Worm (Caenorhabditis elegans) whole organism, young adult: ENCODE data around the gene ZK1251.3.

Experiments
- B0035.1 ChIP-seq: sonication (generic microtip); optimal IDR thresholded peaks from 2 replicates; lab custom pipeline; 2016; ENCODE audit warnings: missing genetic modification characterization, mild to moderate bottlenecking, missing compliant biosample characterization, missing genotype, missing genetic modification reagents
- C06A6.2 ChIP-seq: fragments of 200-800 bp; sonication (Bioruptor generic); conservative IDR thresholded peaks from 2 replicates; pipeline ENCODE4 v1.3.6; 2022; ENCODE audit warnings: missing genetic modification characterization, missing compliant biosample characterization
- F10E7.11 ChIP-seq: sonication (generic microtip); optimal IDR thresholded peaks from 2 replicates; lab custom pipeline; 2017; ENCODE audit warnings: mild to moderate bottlenecking, missing genetic modification characterization, moderate library complexity, missing compliant biosample characterization
- F22D6.2 ChIP-seq: sonication (generic microtip); optimal IDR thresholded peaks from 2 replicates; lab custom pipeline; 2016; ENCODE audit warnings: mild to moderate bottlenecking, missing genetic modification characterization, missing compliant biosample characterization
- F23B12.7 ChIP-seq: sonication (generic microtip); optimal IDR thresholded peaks from 2 replicates; lab custom pipeline; 2017; ENCODE audit warnings: missing genetic modification characterization, mild to moderate bottlenecking, missing compliant biosample characterization, antibody characterized with exemption, moderate library complexity; ENCODE audit not compliant: insufficient read depth
- F39B2.1 ChIP-seq: fragments of 200-800 bp; sonication (Bioruptor generic); IDR thresholded peaks from 2 replicates; pipeline ENCODE4 v1.3.6; 2022; ENCODE audit warnings: missing genetic modification reagents, missing genetic modification characterization, missing compliant biosample characterization
- F49E8.2 ChIP-seq: sonication (generic microtip); optimal IDR thresholded peaks from 3 replicates; lab custom pipeline; 2017; ENCODE audit warnings: missing genetic modification characterization, mild to moderate bottlenecking, missing compliant biosample characterization, antibody characterized with exemption, moderate library complexity; ENCODE audit not compliant: insufficient read depth
- F57A8.1 ChIP-seq: fragments of 200-800 bp; sonication (Bioruptor generic); optimal IDR thresholded peaks from 2 replicates; lab custom pipeline; 2018; ENCODE audit warnings: mild to moderate bottlenecking, missing genetic modification characterization, moderate library complexity, missing compliant biosample characterization
- K12H6.12 ChIP-seq: fragments of 200-800 bp; sonication (Bioruptor generic); optimal IDR thresholded peaks from 2 replicates; lab custom pipeline; 2018; ENCODE audit warnings: mild to moderate bottlenecking, missing genetic modification characterization, missing compliant biosample characterization
- T07F8.4 ChIP-seq: sonication (generic microtip); optimal IDR thresholded peaks from 2 replicates; lab custom pipeline; 2016; ENCODE audit warnings: mild to moderate bottlenecking, missing genetic modification characterization, moderate library complexity, missing compliant biosample characterization
- T26A5.8 ChIP-seq: sonication (generic microtip); optimal IDR thresholded peaks from 2 replicates; lab custom pipeline; 2016; ENCODE audit warnings: missing genetic modification characterization, missing compliant biosample characterization
- Y56A3A.18 ChIP-seq: fragments of 200-800 bp; sonication (Bioruptor generic); IDR thresholded peaks from 2 replicates; pipeline ENCODE4 v1.3.6; 2022; ENCODE audit warnings: missing genetic modification reagents, missing genetic modification characterization, missing compliant biosample characterization
- akir-1 ChIP-seq: fragments of 200-800 bp; sonication (Bioruptor generic); optimal IDR thresholded peaks from 2 replicates; lab custom pipeline; 2018; ENCODE audit warnings: mild to moderate bottlenecking, missing genetic modification characterization, moderate library complexity, missing compliant biosample characterization
- aptf-2 ChIP-seq: fragments of 200-800 bp; sonication (Bioruptor generic); conservative IDR thresholded peaks from 2 replicates; pipeline ENCODE4 v1.3.6; 2022; ENCODE audit warnings: missing genetic modification reagents, missing genetic modification characterization, missing compliant biosample characterization
- cebp-1 ChIP-seq, 2 experiments: fragments of 200-800 bp in 1 of 2; sonication (Bioruptor generic) in 1 of 2; sonication (generic microtip) in 1 of 2; IDR thresholded peaks in 1 of 2; optimal IDR thresholded peaks in 1 of 2; 2 replicates each; pipeline versions ENCODE4 v1.3.6 to Lab custom; 2017 to 2022; ENCODE audit warnings: missing compliant biosample characterization in 2 of 2, missing genetic modification characterization in 2 of 2, mild to moderate bottlenecking in 1 of 2, missing genetic modification reagents in 1 of 2, moderate library complexity in 1 of 2
- ceh-40 ChIP-seq: fragments of 200-800 bp; sonication (Bioruptor generic); IDR thresholded peaks from 2 replicates; pipeline ENCODE4 v1.3.6; 2022; ENCODE audit warnings: missing genetic modification characterization, missing compliant biosample characterization
- chd-7 ChIP-seq: sonication (generic microtip); optimal IDR thresholded peaks from 2 replicates; lab custom pipeline; 2016; ENCODE audit warnings: mild to moderate bottlenecking, missing genetic modification characterization, moderate library complexity, missing compliant biosample characterization
- die-1 ChIP-seq: sonication (generic microtip); optimal IDR thresholded peaks from 2 replicates; lab custom pipeline; 2016; ENCODE audit warnings: missing genotype, mild to moderate bottlenecking, missing genetic modification characterization, missing compliant biosample characterization
- hlh-12 ChIP-seq: sonication (generic microtip); optimal IDR thresholded peaks from 2 replicates; lab custom pipeline; 2016; ENCODE audit warnings: missing genetic modification characterization, missing compliant biosample characterization
- hmg-1.2 ChIP-seq: fragments of 200-800 bp; sonication (Bioruptor generic); IDR thresholded peaks from 2 replicates; pipeline ENCODE4 v1.3.6; 2022; ENCODE audit warnings: missing genetic modification reagents, missing genetic modification characterization, missing compliant biosample characterization
- let-607 ChIP-seq, 2 experiments: fragments of 200-800 bp in 1 of 2; sonication (Bioruptor generic) in 1 of 2; sonication (generic microtip) in 1 of 2; optimal IDR thresholded peaks; 2 replicates each; lab custom pipeline; 2016 to 2018; ENCODE audit warnings: mild to moderate bottlenecking in 2 of 2, missing compliant biosample characterization in 2 of 2, missing genetic modification characterization in 2 of 2, moderate library complexity in 2 of 2, missing genotype in 1 of 2
- lin-54 ChIP-seq: fragments of 200-800 bp; sonication (Bioruptor generic); optimal IDR thresholded peaks from 2 replicates; lab custom pipeline; 2018; ENCODE audit warnings: mild to moderate bottlenecking, missing genetic modification characterization, missing compliant biosample characterization
- lsl-1 ChIP-seq: fragments of 200-800 bp; sonication (Bioruptor generic); optimal IDR thresholded peaks from 2 replicates; lab custom pipeline; 2018; ENCODE audit warnings: mild to moderate bottlenecking, missing genetic modification characterization, moderate library complexity, missing compliant biosample characterization
- madf-10 ChIP-seq: sonication (generic microtip); optimal IDR thresholded peaks from 2 replicates; lab custom pipeline; 2016; ENCODE audit warnings: mild to moderate bottlenecking, missing genetic modification characterization, missing compliant biosample characterization
- madf-8 ChIP-seq: fragments of 200-800 bp; sonication (Bioruptor generic); conservative IDR thresholded peaks from 2 replicates; pipeline ENCODE4 v1.3.6; 2022; ENCODE audit warnings: missing genetic modification reagents, missing genetic modification characterization, missing compliant biosample characterization
- mcd-1 ChIP-seq: fragments of 200-800 bp; sonication (Bioruptor generic); IDR thresholded peaks from 2 replicates; pipeline ENCODE4 v1.3.6; 2022; ENCODE audit warnings: missing genetic modification reagents, missing genetic modification characterization, missing compliant biosample characterization
- nfya-1 ChIP-seq: sonication (generic microtip); optimal IDR thresholded peaks from 2 replicates; lab custom pipeline; 2017; ENCODE audit warnings: antibody characterized with exemption, missing compliant biosample characterization, missing genetic modification characterization, borderline replicate concordance; ENCODE audit not compliant: insufficient read depth
- nfyb-1 ChIP-seq: fragments of 200-800 bp; sonication (Bioruptor generic); IDR thresholded peaks from 2 replicates; pipeline ENCODE4 v1.3.6; 2022; ENCODE audit warnings: missing genetic modification reagents, missing genetic modification characterization, missing compliant biosample characterization
- nhr-120 ChIP-seq: fragments of 200-800 bp; sonication (Bioruptor generic); IDR thresholded peaks from 2 replicates; pipeline ENCODE4 v1.3.6; 2022; ENCODE audit warnings: missing genetic modification characterization, missing compliant biosample characterization
- nhr-179 ChIP-seq: sonication (generic microtip); optimal IDR thresholded peaks from 2 replicates; lab custom pipeline; 2016; ENCODE audit warnings: mild to moderate bottlenecking, missing genetic modification characterization, missing compliant biosample characterization
- nhr-27 ChIP-seq: fragments of 200-800 bp; sonication (Bioruptor generic); optimal IDR thresholded peaks from 2 replicates; lab custom pipeline; 2018; ENCODE audit warnings: mild to moderate bottlenecking, missing genetic modification characterization, moderate library complexity, missing compliant biosample characterization
- nhr-80 ChIP-seq: sonication (generic microtip); optimal IDR thresholded peaks from 2 replicates; lab custom pipeline; 2016; ENCODE audit warnings: missing genetic modification characterization, missing compliant biosample characterization
- rcor-1 ChIP-seq: fragments of 200-800 bp; sonication (Bioruptor generic); IDR thresholded peaks from 2 replicates; pipeline ENCODE4 v1.3.6; 2022; ENCODE audit warnings: missing genetic modification reagents, missing genetic modification characterization, missing compliant biosample characterization
- rec-8 ChIP-seq, 2 experiments: sonication (generic microtip); optimal IDR thresholded peaks; 2 replicates each; lab custom pipeline; 2016; ENCODE audit warnings: mild to moderate bottlenecking in 2 of 2, missing genetic modification characterization in 2 of 2, missing genetic modification reagents in 2 of 2, missing genotype in 2 of 2, missing biosample characterization in 1 of 2, missing compliant biosample characterization in 1 of 2, moderate library complexity in 1 of 2
- rpc-1 ChIP-seq, 2 experiments: fragments of 150-350 bp in 1 of 2; sonication (generic microtip) in 1 of 2; optimal IDR thresholded peaks; 2 replicates each; lab custom pipeline; 2014 to 2018; ENCODE audit warnings: missing biosample characterization in 1 of 2, missing genetic modification characterization in 1 of 2, missing genetic modification reagents in 1 of 2, missing genotype in 1 of 2
- sdz-38 ChIP-seq: sonication (generic microtip); optimal IDR thresholded peaks from 2 replicates; lab custom pipeline; 2016; ENCODE audit warnings: missing genotype, missing genetic modification characterization, missing compliant biosample characterization
- snpc-1.1 ChIP-seq: sonication (generic microtip); optimal IDR thresholded peaks from 2 replicates; lab custom pipeline; 2017; ENCODE audit warnings: missing genetic modification characterization, mild to moderate bottlenecking, missing compliant biosample characterization, antibody characterized with exemption, moderate library complexity, missing genotype, missing genetic modification reagents; ENCODE audit not compliant: insufficient read depth
- snpc-1.3 ChIP-seq: sonication (generic microtip); optimal IDR thresholded peaks from 2 replicates; lab custom pipeline; 2017; ENCODE audit warnings: missing genetic modification characterization, mild to moderate bottlenecking, missing compliant biosample characterization, antibody characterized with exemption, moderate library complexity, missing genotype, missing genetic modification reagents; ENCODE audit not compliant: insufficient read depth
- tbx-9 ChIP-seq: sonication (generic microtip); optimal IDR thresholded peaks from 2 replicates; lab custom pipeline; 2016; ENCODE audit warnings: borderline replicate concordance, missing genetic modification characterization, inconsistent platforms, missing compliant biosample characterization
- unc-62 ChIP-seq: fragments of 150-350 bp; optimal IDR thresholded peaks from 2 replicates; lab custom pipeline; 2014; ENCODE audit warnings: missing biosample characterization, missing genetic modification reagents, missing genetic modification characterization
- ztf-22 ChIP-seq: fragments of 200-800 bp; sonication (Bioruptor generic); optimal IDR thresholded peaks from 2 replicates; lab custom pipeline; 2018; ENCODE audit warnings: mild to moderate bottlenecking, missing genetic modification characterization, moderate library complexity, missing compliant biosample characterization
- ztf-25 ChIP-seq: fragments of 200-800 bp; sonication (Bioruptor generic); IDR thresholded peaks from 2 replicates; pipeline ENCODE4 v1.3.6; 2022; ENCODE audit warnings: missing genetic modification reagents, missing genetic modification characterization, missing compliant biosample characterization
- ztf-26 ChIP-seq: sonication (generic microtip); optimal IDR thresholded peaks from 2 replicates; lab custom pipeline; 2017; ENCODE audit warnings: missing genetic modification characterization, missing compliant biosample characterization
- ztf-28 ChIP-seq: fragments of 200-800 bp; sonication (Bioruptor generic); IDR thresholded peaks from 2 replicates; pipeline ENCODE4 v1.3.6; 2022; ENCODE audit warnings: missing genetic modification reagents, missing genetic modification characterization, missing compliant biosample characterization
- ztf-3 ChIP-seq: fragments of 200-800 bp; sonication (Bioruptor generic); optimal IDR thresholded peaks from 2 replicates; lab custom pipeline; 2018; ENCODE audit warnings: mild to moderate bottlenecking, missing genetic modification characterization, missing compliant biosample characterization
- ztf-6 ChIP-seq: fragments of 200-800 bp; sonication (Bioruptor generic); IDR thresholded peaks from 2 replicates; pipeline ENCODE4 v1.3.6; 2022; ENCODE audit warnings: missing genetic modification reagents, missing genetic modification characterization, missing compliant biosample characterization

The ZK1251.3 gene

ce11 chrIV:9671001-9671652 lies 12.3 kb upstream of the ZK1251.3 start (continued):
- TF ChIP-seq rcor-1 (GFP tag; lab: Robert Waterston, UW) (no peak), madf-10 (no peak), lsl-1 (GFP tag; lab: Kevin White, UChicago) (no peak), nfya-1 (tag; lab: Kevin White, UChicago) (no peak), hmg-1.2 (peak; percentile 24; the same call in 1 of the 2 replicates), ztf-3 (GFP tag; lab: Kevin White, UChicago) (no peak), madf-8 (GFP tag; lab: Robert Waterston, UW) (no peak), rec-8 (tag; optimal IDR thresholded peaks at IDR 0.05; lab: Kevin White, UChicago) (no peak), unc-62 (GFP tag; lab: Kevin White, UChicago) (no peak), ztf-6 (GFP tag; lab: Robert Waterston, UW) (no peak), F39B2.1 (GFP tag; lab: Robert Waterston, UW) (no peak), aptf-2 (GFP tag; lab: Robert Waterston, UW) (no peak), akir-1 (GFP tag; lab: Kevin White, UChicago) (no peak), T26A5.8 (tag; lab: Kevin White, UChicago) (no peak), sdz-38 (tag; lab: Kevin White, UChicago) (no peak), C06A6.2 (GFP tag; lab: Robert Waterston, UW) (0 out of 2 replicates have a peak, but pooled peaks have one; percentile 46), nhr-80 (tag; lab: Kevin White, UChicago) (peak; percentile 88), hlh-12 (tag; lab: Kevin White, UChicago) (no peak), ztf-25 (GFP tag; lab: Robert Waterston, UW) (no peak), F57A8.1 (GFP tag; lab: Kevin White, UChicago) (no peak), F23B12.7 (tag; lab: Kevin White, UChicago) (peak; percentile 37), nhr-27 (tag; lab: Kevin White, UChicago) (no peak), lin-54 (GFP tag; lab: Kevin White, UChicago) (peak; percentile 10), nhr-120 (no peak), die-1 (tag; lab: Kevin White, UChicago) (no peak), T07F8.4 (no peak), cebp-1 (GFP tag; IDR thresholded peaks at IDR 0.05; lab: Robert Waterston, UW) (no peak), cebp-1 (tag; optimal IDR thresholded peaks at IDR 0.05; lab: Kevin White, UChicago) (peak; percentile 74), ztf-28 (GFP tag; lab: Robert Waterston, UW) (no peak), nhr-179 (no peak), nfyb-1 (GFP tag; lab: Robert Waterston, UW) (no peak), let-607 (tag; optimal IDR thresholded peaks at IDR 0.05; lab: Kevin White, UChicago) (peak in 1 of 2 experiments; percentile 46), snpc-1.3 (tag; lab: Kevin White, UChicago) (no peak), B0035.1 (tag; lab: Kevin White, UChicago) (no peak), mcd-1 (no peak), chd-7 (tag; lab: Kevin White, UChicago) (no peak), F22D6.2 (no peak), ztf-22 (GFP tag; lab: Kevin White, UChicago) (no peak), F49E8.2 (tag; lab: Kevin White, UChicago) (no peak), K12H6.12 (no peak), snpc-1.1 (no peak), F10E7.11 (no peak), Y56A3A.18 (GFP tag; lab: Robert Waterston, UW) (no peak), ztf-26 (no peak), ceh-40 (GFP tag; lab: Robert Waterston, UW) (no peak), rpc-1 (optimal IDR thresholded peaks at IDR 0.05; lab: Kevin White, UChicago) (no peak), rpc-1 (tag; optimal IDR thresholded peaks at IDR 0.05; lab: Kevin White, UChicago) (no peak), tbx-9 (tag; lab: Kevin White, UChicago) (no peak)
